Fruit fly (Drosophila melanogaster) whole organism, embryonic: ENCODE data around the gene DAAM.

ENCODE experiments used
- Atf3 ChIP-seq: fragments of 200-800 bp; sonication (Bioruptor generic); optimal IDR thresholded peaks from 3 replicates; lab custom pipeline; 2016; ENCODE audit warnings: missing biosample characterization, missing genetic modification characterization
- Atf6 ChIP-seq: fragments of 200-800 bp; sonication (Bioruptor generic); IDR thresholded peaks from 2 replicates; pipeline ENCODE4 v1.3.6; 2022; ENCODE audit warnings: missing biosample characterization, missing genetic modification characterization
- CG10209 ChIP-seq: fragments of 200-800 bp; sonication (Bioruptor generic); optimal IDR thresholded peaks from 3 replicates; lab custom pipeline; 2017; ENCODE audit warnings: missing biosample characterization, mild to moderate bottlenecking, missing genetic modification characterization, missing genetic modification reagents
- CG11696 ChIP-seq: fragments of 200-800 bp; sonication (Bioruptor generic); IDR thresholded peaks from 2 replicates; pipeline ENCODE4 v1.3.6; 2022; ENCODE audit warnings: missing biosample characterization, missing genetic modification characterization
- CG15479 ChIP-seq: fragments of 200-800 bp; sonication (Bioruptor generic); optimal IDR thresholded peaks from 3 replicates; lab custom pipeline; 2019; ENCODE audit warnings: missing biosample characterization, mild to moderate bottlenecking, missing genetic modification characterization, moderate library complexity
- CG1603 ChIP-seq: fragments of 200-800 bp; sonication (Bioruptor generic); optimal IDR thresholded peaks from 2 replicates; lab custom pipeline; 2019; ENCODE audit warnings: missing biosample characterization, mild to moderate bottlenecking, missing genetic modification characterization, moderate library complexity
- CG16813 ChIP-seq: fragments of 200-800 bp; sonication (Bioruptor generic); IDR thresholded peaks from 3 replicates; pipeline ENCODE4 v1.3.6; 2022; ENCODE audit warnings: missing biosample characterization, missing genetic modification characterization; ENCODE audit not compliant: partially characterized antibody
- CG1832 ChIP-seq: fragments of 200-800 bp; sonication (Bioruptor generic); optimal IDR thresholded peaks from 2 replicates; lab custom pipeline; 2017; ENCODE audit warnings: missing biosample characterization, mild to moderate bottlenecking, missing genetic modification characterization, inconsistent platforms
- CG2875 ChIP-seq: fragments of 200-800 bp; sonication (Bioruptor generic); optimal IDR thresholded peaks from 2 replicates; lab custom pipeline; 2017; ENCODE audit warnings: missing biosample characterization, mild to moderate bottlenecking, missing genetic modification characterization, missing genetic modification reagents
- CG30020 ChIP-seq: fragments of 200-800 bp; optimal IDR thresholded peaks from 2 replicates; lab custom pipeline; 2019; ENCODE audit warnings: missing biosample characterization, mild to moderate bottlenecking, missing genetic modification characterization, moderate library complexity
- CG34224 ChIP-seq: fragments of 200-800 bp; sonication (Bioruptor generic); IDR thresholded peaks from 3 replicates; pipeline ENCODE4 v1.3.6; 2022; ENCODE audit warnings: missing biosample characterization, missing genetic modification characterization; ENCODE audit not compliant: partially characterized antibody
- CG3726 ChIP-seq: fragments of 200-800 bp; sonication (Bioruptor generic); IDR thresholded peaks from 3 replicates; pipeline ENCODE4, ENCODE4 v1.3.6; 2022; ENCODE audit warnings: missing biosample characterization, missing genetic modification characterization
- CG6175 ChIP-seq: fragments of 200-800 bp; sonication (Bioruptor generic); IDR thresholded peaks from 3 replicates; pipeline ENCODE4 v1.3.6; 2022; ENCODE audit warnings: missing biosample characterization, missing genetic modification characterization
- CG6683 ChIP-seq: fragments of 200-800 bp; sonication (Bioruptor generic); optimal IDR thresholded peaks from 2 replicates; lab custom pipeline; 2017; ENCODE audit warnings: missing biosample characterization, mild to moderate bottlenecking, missing genetic modification characterization, missing genetic modification reagents
- CG7928 ChIP-seq: fragments of 200-800 bp; sonication (Bioruptor generic); optimal IDR thresholded peaks from 2 replicates; lab custom pipeline; 2017; ENCODE audit warnings: missing biosample characterization, mild to moderate bottlenecking, missing genetic modification characterization
- CG8388 ChIP-seq: fragments of 200-800 bp; sonication (Bioruptor generic); optimal IDR thresholded peaks from 2 replicates; lab custom pipeline; 2019; ENCODE audit warnings: missing biosample characterization, mild to moderate bottlenecking, missing genetic modification characterization, moderate library complexity
- CG8765 ChIP-seq: fragments of 200-800 bp; sonication (Bioruptor generic); IDR thresholded peaks from 2 replicates; pipeline ENCODE4 v1.3.6; 2022; ENCODE audit warnings: missing biosample characterization, missing genetic modification characterization
- Camta ChIP-seq: fragments of 200-800 bp; sonication (Bioruptor generic); optimal IDR thresholded peaks from 2 replicates; lab custom pipeline; 2016; ENCODE audit warnings: missing biosample characterization, missing genetic modification characterization
- Dip3 ChIP-seq: fragments of 200-800 bp; sonication (Bioruptor generic); optimal IDR thresholded peaks from 3 replicates; lab custom pipeline; 2016; ENCODE audit warnings: missing biosample characterization, missing genetic modification characterization
- Elba2 ChIP-seq: fragments of 200-800 bp; sonication (Bioruptor generic); optimal IDR thresholded peaks from 3 replicates; lab custom pipeline; 2016; ENCODE audit warnings: missing biosample characterization, missing genetic modification characterization
- Fer1 ChIP-seq: fragments of 200-800 bp; sonication (Bioruptor generic); optimal IDR thresholded peaks from 2 replicates; lab custom pipeline; 2017; ENCODE audit warnings: missing biosample characterization, mild to moderate bottlenecking, missing genetic modification characterization
- H2.0 ChIP-seq: fragments of 200-800 bp; sonication (Bioruptor generic); IDR thresholded peaks from 2 replicates; pipeline ENCODE4 v1.3.6; 2022; ENCODE audit warnings: missing biosample characterization, missing genetic modification characterization
- NFAT ChIP-seq: fragments of 200-800 bp; sonication (Bioruptor generic); IDR thresholded peaks from 2 replicates; pipeline ENCODE4 v1.3.6; 2022; ENCODE audit warnings: missing biosample characterization, missing genetic modification characterization
- Nf-YC ChIP-seq: fragments of 200-800 bp; optimal IDR thresholded peaks from 3 replicates; lab custom pipeline; 2019; ENCODE audit warnings: missing biosample characterization, mild to moderate bottlenecking, missing genetic modification characterization, moderate library complexity
- Sry-δ ChIP-seq: fragments of 200-800 bp; sonication (Bioruptor generic); optimal IDR thresholded peaks from 2 replicates; lab custom pipeline; 2016; ENCODE audit warnings: missing biosample characterization, missing genetic modification characterization
- Stat92E ChIP-seq, 3 experiments: fragments of >200 bp in 2 of 3; fragments of 200-800 bp in 1 of 3; sonication (Bioruptor generic) in 1 of 3; optimal IDR thresholded peaks; 2 replicates each; lab custom pipeline; 2017 to 2019; ENCODE audit warnings: missing biosample characterization in 3 of 3, missing genetic modification characterization in 3 of 3, mild to moderate bottlenecking in 1 of 3, moderate library complexity in 1 of 3
- bab2 ChIP-seq: fragments of 200-800 bp; sonication (Bioruptor generic); optimal IDR thresholded peaks from 2 replicates; lab custom pipeline; 2016; ENCODE audit warnings: missing biosample characterization, missing genetic modification characterization
- bowl ChIP-seq: fragments of 200-800 bp; sonication (Bioruptor generic); IDR thresholded peaks from 2 replicates; pipeline ENCODE4 v1.3.6; 2022; ENCODE audit warnings: missing biosample characterization, missing genetic modification characterization
- bsh ChIP-seq, 2 experiments: fragments of 200-800 bp; sonication (Bioruptor generic); optimal IDR thresholded peaks; 2 replicates each; lab custom pipeline; 2017 to 2018; ENCODE audit warnings: mild to moderate bottlenecking in 2 of 2, missing biosample characterization in 2 of 2, missing genetic modification characterization in 2 of 2, moderate library complexity in 1 of 2
- btn ChIP-seq: fragments of 200-800 bp; sonication (Bioruptor generic); optimal IDR thresholded peaks from 2 replicates; lab custom pipeline; 2016; ENCODE audit warnings: missing biosample characterization, missing genetic modification characterization
- crp ChIP-seq, 2 experiments: fragments of 200-800 bp; sonication (Bioruptor generic); optimal IDR thresholded peaks; 2 replicates in 1 of 2; 3 replicates in 1 of 2; lab custom pipeline; 2017; ENCODE audit warnings: missing biosample characterization in 2 of 2, missing genetic modification characterization in 2 of 2, mild to moderate bottlenecking in 1 of 2, moderate library complexity in 1 of 2
- dmrt11E ChIP-seq: fragments of 200-800 bp; sonication (Bioruptor generic); optimal IDR thresholded peaks from 3 replicates; lab custom pipeline; 2018; ENCODE audit warnings: missing biosample characterization, mild to moderate bottlenecking, missing genetic modification characterization, moderate library complexity
- esg ChIP-seq: fragments of 200-800 bp; sonication (Bioruptor generic); conservative IDR thresholded peaks from 2 replicates; pipeline ENCODE4 v1.3.6; 2022; ENCODE audit warnings: missing biosample characterization, missing genetic modification characterization
- exex ChIP-seq: fragments of 200-800 bp; sonication (Bioruptor generic); optimal IDR thresholded peaks from 4 replicates; lab custom pipeline; 2018; ENCODE audit warnings: missing biosample characterization, mild to moderate bottlenecking, missing genetic modification characterization, moderate library complexity
- eyg ChIP-seq: fragments of 200-800 bp; sonication (Bioruptor generic); optimal IDR thresholded peaks from 3 replicates; lab custom pipeline; 2016; ENCODE audit warnings: missing biosample characterization, missing genetic modification characterization
- fd102C ChIP-seq: fragments of 200-800 bp; sonication (Bioruptor generic); optimal IDR thresholded peaks from 2 replicates; lab custom pipeline; 2018; ENCODE audit warnings: missing biosample characterization, mild to moderate bottlenecking, missing genetic modification characterization, moderate library complexity
- fd3F ChIP-seq: fragments of 200-800 bp; sonication (Bioruptor generic); optimal IDR thresholded peaks from 2 replicates; lab custom pipeline; 2018; ENCODE audit warnings: missing biosample characterization, mild to moderate bottlenecking, missing genetic modification characterization, moderate library complexity
- gsb ChIP-seq: fragments of 200-800 bp; sonication (Bioruptor generic); IDR thresholded peaks from 2 replicates; pipeline ENCODE4 v1.3.6; 2022; ENCODE audit warnings: missing biosample characterization, missing genetic modification characterization
- hb ChIP-seq: fragments of 200-800 bp; sonication (Bioruptor generic); IDR thresholded peaks from 3 replicates; pipeline ENCODE4 v1.3.6; 2022; ENCODE audit warnings: missing biosample characterization, missing genetic modification characterization; ENCODE audit not compliant: partially characterized antibody
- lab ChIP-seq: fragments of 200-800 bp; sonication (Bioruptor generic); optimal IDR thresholded peaks from 3 replicates; lab custom pipeline; 2017; ENCODE audit warnings: missing biosample characterization, missing genetic modification characterization, mild to moderate bottlenecking, moderate library complexity, missing genetic modification reagents
- maf-S ChIP-seq: fragments of 200-800 bp; sonication (Bioruptor generic); optimal IDR thresholded peaks from 2 replicates; lab custom pipeline; 2016; ENCODE audit warnings: missing biosample characterization, missing genetic modification characterization
- nmo ChIP-seq: fragments of 200-800 bp; sonication (Bioruptor generic); optimal IDR thresholded peaks from 2 replicates; lab custom pipeline; 2018; ENCODE audit warnings: missing biosample characterization, mild to moderate bottlenecking, missing genetic modification characterization, moderate library complexity
- pum ChIP-seq: fragments of 200-800 bp; sonication (Bioruptor generic); optimal IDR thresholded peaks from 2 replicates; lab custom pipeline; 2016; ENCODE audit warnings: missing biosample characterization, missing genetic modification characterization
- salm ChIP-seq: fragments of 200-800 bp; sonication (Bioruptor generic); optimal IDR thresholded peaks from 2 replicates; lab custom pipeline; 2018; ENCODE audit warnings: missing biosample characterization, mild to moderate bottlenecking, missing genetic modification characterization
- tll ChIP-seq, 2 experiments: fragments of 200-800 bp in 1 of 2; fragments of >200 bp in 1 of 2; sonication (Bioruptor generic) in 1 of 2; optimal IDR thresholded peaks; 2 replicates each; lab custom pipeline; 2017 to 2019; ENCODE audit warnings: missing biosample characterization in 2 of 2, missing genetic modification characterization in 2 of 2, mild to moderate bottlenecking in 1 of 2, moderate library complexity in 1 of 2
- tup ChIP-seq: fragments of 200-800 bp; sonication (Bioruptor generic); optimal IDR thresholded peaks from 2 replicates; lab custom pipeline; 2016; ENCODE audit warnings: missing biosample characterization, mild to moderate bottlenecking, missing genetic modification characterization, moderate library complexity
- zfh1 ChIP-seq: fragments of 200-800 bp; sonication (Bioruptor generic); IDR thresholded peaks from 3 replicates; pipeline ENCODE4 v1.3.6; 2022; ENCODE audit warnings: missing biosample characterization, missing genetic modification characterization

Gene DAAM

DNA sequence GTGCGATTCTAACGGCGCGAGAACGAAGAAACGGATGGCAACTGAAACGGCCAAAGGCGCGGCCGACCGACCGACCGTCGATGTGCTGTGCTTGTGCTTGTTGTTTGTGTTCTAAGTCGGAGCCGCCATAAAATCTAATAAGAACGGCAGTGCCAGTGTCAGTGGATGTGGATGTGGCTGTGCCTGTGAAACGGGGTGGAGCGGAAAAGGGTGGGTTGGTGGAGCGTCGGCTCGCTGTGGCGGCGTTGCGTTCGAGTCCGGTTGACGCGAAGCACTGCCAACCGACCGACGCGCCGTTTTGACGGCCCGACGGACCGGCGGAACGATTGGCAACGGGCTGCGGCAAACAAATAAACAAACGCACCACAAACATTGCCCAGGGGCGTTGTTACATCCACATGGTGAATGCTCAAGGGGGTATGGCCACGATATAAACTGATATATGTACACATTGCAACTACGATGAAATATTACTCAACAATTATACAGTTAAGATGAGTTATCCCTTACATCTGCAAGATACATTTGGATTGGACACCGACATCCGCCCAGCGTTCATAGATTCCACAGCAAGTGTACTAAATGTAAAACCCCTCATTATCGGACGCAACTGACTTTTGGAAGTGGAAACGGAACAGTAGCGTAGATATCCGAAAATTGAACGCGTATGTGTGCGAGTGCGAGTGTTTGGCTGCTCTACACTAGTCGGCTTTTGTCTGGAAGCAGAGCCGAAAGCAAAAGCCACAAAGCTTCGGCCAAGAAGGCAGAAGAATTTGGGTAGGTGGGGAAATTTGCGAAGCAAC lies 46.9 kb downstream of the DAAM start, which contains the start of gene Atf3 (continued):
- TF ChIP-seq dmrt11E (tag; lab: Kevin White, UChicago) (peak; percentile 86), CG8765 (GFP tag; lab: Robert Waterston, UW) (peak; percentile 95), maf-S (GFP tag; lab: Kevin White, UChicago) (peak; percentile 99), CG1603 (peak; percentile 99), Elba2 (GFP tag; lab: Kevin White, UChicago) (peak; percentile 64), NFAT (GFP tag; lab: Robert Waterston, UW) (peak; percentile 98), Nf-YC (peak; percentile 95), hb (GFP tag; lab: Robert Waterston, UW) (no peak), Sry-δ (GFP tag; lab: Kevin White, UChicago) (peak; percentile 82), CG30020 (tag; lab: Kevin White, UChicago) (peak; percentile 87), H2.0 (GFP tag; lab: Robert Waterston, UW) (peak; percentile 97), CG1832 (GFP tag; lab: Kevin White, UChicago) (peak; percentile 40), CG16813 (GFP tag; lab: Robert Waterston, UW) (no peak), btn (GFP tag; lab: Kevin White, UChicago) (peak; percentile 96), nmo (peak; percentile 99), CG15479 (GFP tag; lab: Kevin White, UChicago) (peak; percentile 13), Fer1 (GFP tag; lab: Kevin White, UChicago) (peak; percentile 99), eyg (GFP tag; lab: Kevin White, UChicago) (peak; percentile 99), Dip3 (GFP tag; lab: Kevin White, UChicago) (peak; percentile 99), zfh1 (peak; percentile 97), CG34224 (GFP tag; lab: Robert Waterston, UW) (0 out of 3 replicates have a peak, but pooled peaks have one; percentile 27), Camta (peak; percentile 99), esg (GFP tag; lab: Robert Waterston, UW) (peak; percentile 99), CG3726 (GFP tag; lab: Robert Waterston, UW) (peak; percentile 97), lab (peak; percentile 100), tll (GFP tag; optimal IDR thresholded peaks at IDR 0.05; lab: Kevin White, UChicago) (peak in 1 of 2 experiments; percentile 31), bowl (GFP tag; lab: Robert Waterston, UW) (peak; percentile 93), tup (GFP tag; lab: Kevin White, UChicago) (peak; percentile 96), CG6683 (GFP tag; lab: Kevin White, UChicago) (peak; percentile 98), fd102C (GFP tag; lab: Kevin White, UChicago) (peak; percentile 58), exex (tag; lab: Kevin White, UChicago) (peak; percentile 96), CG11696 (GFP tag; lab: Robert Waterston, UW) (peak; percentile 90), crp (GFP tag; optimal IDR thresholded peaks at IDR 0.05; lab: Kevin White, UChicago) (peak in 1 of 2 experiments; percentile 75), Atf6 (GFP tag; lab: Robert Waterston, UW) (peak; percentile 99), CG10209 (GFP tag; lab: Kevin White, UChicago) (peak; percentile 100), bab2 (GFP tag; lab: Kevin White, UChicago) (peak; percentile 99), Atf3 (GFP tag; lab: Kevin White, UChicago) (peak; percentile 100), salm (tag; lab: Kevin White, UChicago) (peak; percentile 97), CG7928 (GFP tag; lab: Kevin White, UChicago) (peak; percentile 87), Stat92E (GFP tag; optimal IDR thresholded peaks at IDR 0.05; lab: Kevin White, UChicago) (peak in 1 of 3 experiments; percentile 59), pum (peak; percentile 99), gsb (GFP tag; lab: Robert Waterston, UW) (peak; percentile 99), CG8388 (GFP tag; lab: Kevin White, UChicago) (peak; percentile 97), CG6175 (GFP tag; lab: Robert Waterston, UW) (peak; percentile 97), CG2875 (peak; percentile 97), bsh (GFP tag; optimal IDR thresholded peaks at IDR 0.05; lab: Kevin White, UChicago) (peak; percentile 76 to 98), fd3F (GFP tag; lab: Kevin White, UChicago) (peak; percentile 99)
